Fruit fly (Drosophila melanogaster): Measurements from ENCODE around the gene CG2909.

DNA sequence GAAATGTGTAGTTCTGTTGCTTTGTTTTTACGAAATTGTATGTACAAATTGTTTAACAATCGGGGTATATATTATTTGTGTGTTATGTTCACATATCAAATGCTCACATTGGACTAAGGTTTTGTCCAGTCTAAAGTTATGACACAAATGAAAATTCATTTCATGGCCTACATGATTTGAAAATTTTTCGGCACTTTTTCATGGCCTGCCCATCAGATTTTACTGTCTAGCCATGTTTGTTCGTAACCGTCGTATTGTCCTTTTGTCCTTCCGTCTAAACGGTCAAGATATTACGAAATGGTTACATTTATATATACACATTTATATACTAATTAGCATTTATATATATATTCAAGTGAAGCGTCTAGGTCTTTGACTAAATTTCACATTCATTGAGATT, 5.5 kb downstream of the CG2909 start, which contains the start of gene CG15306:
- TF ChIP-seq h (optimal IDR thresholded peaks at IDR 0.05) (no peak), insv (optimal IDR thresholded peaks at IDR 0.05) (no peak)

All from Kc167 (cell line).